Worm (Caenorhabditis elegans) whole organism, L3 larva: ENCODE data around the gene magu-2.

Experiments
- elt-1 ChIP-seq: fragments of 150-350 bp; optimal IDR thresholded peaks from 2 replicates; lab custom pipeline; 2014; ENCODE audit warnings: missing biosample characterization, missing genetic modification characterization
- fkh-10 ChIP-seq: sonication (generic microtip); optimal IDR thresholded peaks from 2 replicates; lab custom pipeline; 2017; ENCODE audit warnings: missing biosample characterization, missing genetic modification reagents, missing genetic modification characterization
- lin-15B ChIP-seq: fragments of 150-350 bp; optimal IDR thresholded peaks from 2 replicates; lab custom pipeline; 2014; ENCODE audit warnings: missing biosample characterization, missing genetic modification characterization
- nhr-11 ChIP-seq: fragments of 150-350 bp; optimal IDR thresholded peaks from 2 replicates; lab custom pipeline; 2014; ENCODE audit warnings: missing biosample characterization, missing genetic modification characterization
- nhr-25 ChIP-seq: sonication (generic microtip); optimal IDR thresholded peaks from 2 replicates; lab custom pipeline; 2017; ENCODE audit warnings: missing biosample characterization, missing genetic modification characterization
- nhr-28 ChIP-seq: fragments of 150-350 bp; optimal IDR thresholded peaks from 2 replicates; lab custom pipeline; 2014; ENCODE audit warnings: missing biosample characterization, missing genetic modification characterization
- snpc-4 ChIP-seq: fragments of 150-350 bp; optimal IDR thresholded peaks from 2 replicates; lab custom pipeline; 2014; ENCODE audit warnings: missing biosample characterization, missing genetic modification characterization
- unc-39 ChIP-seq: sonication (generic microtip); optimal IDR thresholded peaks from 4 replicates; lab custom pipeline; 2017; ENCODE audit warnings: missing biosample characterization, missing genetic modification characterization
- unc-62 ChIP-seq: fragments of 150-350 bp; sonication (generic microtip); optimal IDR thresholded peaks from 4 replicates; lab custom pipeline; 2014; ENCODE audit warnings: missing biosample characterization, missing genetic modification reagents, missing genetic modification characterization
- ztf-11 ChIP-seq: fragments of 150-350 bp; optimal IDR thresholded peaks from 2 replicates; lab custom pipeline; 2014; ENCODE audit warnings: missing biosample characterization, missing genetic modification characterization

DNA sequence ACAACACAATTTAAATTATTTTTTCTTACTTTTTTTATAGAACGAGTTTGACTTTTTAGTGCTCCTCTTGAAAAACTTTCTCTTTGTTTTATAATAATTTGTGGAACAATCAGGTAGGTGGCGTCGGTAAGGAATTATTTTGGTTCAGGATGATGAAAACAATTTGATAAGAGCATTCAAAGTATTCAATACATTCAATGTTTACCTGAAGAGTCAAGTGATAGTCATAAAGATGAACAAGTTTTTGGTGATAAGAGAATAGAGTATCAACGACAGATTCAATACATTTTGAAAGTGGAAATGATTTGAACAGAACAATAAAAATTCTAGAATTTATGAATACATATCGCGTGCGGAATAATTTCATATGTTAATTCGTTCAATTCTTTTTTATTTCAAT, 33.3 kb downstream of the magu-2 start:
- TF ChIP-seq nhr-11 (tag; lab: Kevin White, UChicago), result no peak
- TF ChIP-seq snpc-4 (tag; lab: Kevin White, UChicago), result no peak
- no peak for TF ChIP-seq nhr-25 (tag; lab: Kevin White, UChicago)
- TF ChIP-seq unc-39 (tag; lab: Kevin White, UChicago), result no peak
- TF ChIP-seq elt-1 (tag; lab: Kevin White, UChicago), result no peak
- no peak for TF ChIP-seq nhr-28 (tag; lab: Kevin White, UChicago)
- TF ChIP-seq lin-15B (tag; lab: Kevin White, UChicago), result no peak
- no peak for TF ChIP-seq ztf-11 (tag; lab: Kevin White, UChicago)
- no peak for TF ChIP-seq unc-62 (GFP tag; lab: Kevin White, UChicago)
- TF ChIP-seq fkh-10, result no peak
